Worm (Caenorhabditis elegans) whole organism, mixed stage, embryonic: ENCODE data around the gene msp-56.

Experiments
- elt-1 ChIP-seq: sonication (generic microtip); optimal IDR thresholded peaks from 2 replicates; lab custom pipeline; 2017; ENCODE audit warnings: missing genetic modification characterization, mild to moderate bottlenecking, missing compliant biosample characterization, antibody characterized with exemption, moderate library complexity, borderline replicate concordance; ENCODE audit not compliant: insufficient read depth
- lin-13 ChIP-seq: fragments of 150-350 bp; optimal IDR thresholded peaks from 2 replicates; lab custom pipeline; 2014; ENCODE audit warnings: missing biosample characterization, missing genetic modification characterization
- mep-1 ChIP-seq: fragments of 150-350 bp; optimal IDR thresholded peaks from 2 replicates; lab custom pipeline; 2017; ENCODE audit warnings: missing biosample characterization, missing genetic modification reagents, missing genetic modification characterization, inconsistent platforms
- nhr-237 ChIP-seq: fragments of 150-350 bp; optimal IDR thresholded peaks from 2 replicates; lab custom pipeline; 2014; ENCODE audit warnings: missing biosample characterization, missing genetic modification characterization
- nhr-28 ChIP-seq: fragments of 150-350 bp; optimal IDR thresholded peaks from 2 replicates; lab custom pipeline; 2014; ENCODE audit warnings: missing biosample characterization, missing genetic modification characterization
- nhr-76 ChIP-seq: sonication (generic microtip); optimal IDR thresholded peaks from 2 replicates; lab custom pipeline; 2017; ENCODE audit warnings: missing biosample characterization, missing genetic modification characterization
- snpc-4 ChIP-seq: fragments of 150-350 bp; optimal IDR thresholded peaks from 2 replicates; lab custom pipeline; 2014; ENCODE audit warnings: missing biosample characterization, missing genetic modification characterization
- unc-62 ChIP-seq: fragments of 150-350 bp; optimal IDR thresholded peaks from 2 replicates; lab custom pipeline; 2014; ENCODE audit warnings: missing biosample characterization, missing genetic modification reagents, missing genetic modification characterization

ce11 chrIV:9833337-9833736 is 8.0 kb upstream of the msp-56 start:
- TF ChIP-seq nhr-76 (tag; lab: Kevin White, UChicago) (no peak), lin-13 (tag; lab: Kevin White, UChicago) (no peak), mep-1 (tag; lab: Kevin White, UChicago) (no peak), snpc-4 (tag; lab: Kevin White, UChicago) (no peak), nhr-237 (no peak), nhr-28 (tag; lab: Kevin White, UChicago) (no peak), elt-1 (tag; lab: Kevin White, UChicago) (no peak), unc-62 (GFP tag; lab: Kevin White, UChicago) (no peak)
